Worm (Caenorhabditis elegans) whole organism, young adult: Measurements from ENCODE around the gene exos-7.

Experiments
- F23B12.7 ChIP-seq: sonication (generic microtip); optimal IDR thresholded peaks from 2 replicates; lab custom pipeline; 2017; ENCODE audit warnings: missing genetic modification characterization, mild to moderate bottlenecking, missing compliant biosample characterization, antibody characterized with exemption, moderate library complexity; ENCODE audit not compliant: insufficient read depth
- F37B4.10 ChIP-seq: fragments of 200-800 bp; sonication (Bioruptor generic); IDR thresholded peaks from 2 replicates; pipeline ENCODE4 v1.3.6; 2022; ENCODE audit warnings: missing genetic modification characterization, missing compliant biosample characterization
- F39B2.1 ChIP-seq: fragments of 200-800 bp; sonication (Bioruptor generic); IDR thresholded peaks from 2 replicates; pipeline ENCODE4 v1.3.6; 2022; ENCODE audit warnings: missing genetic modification reagents, missing genetic modification characterization, missing compliant biosample characterization
- F52B5.7 ChIP-seq: sonication (generic microtip); optimal IDR thresholded peaks from 2 replicates; lab custom pipeline; 2016; ENCODE audit warnings: mild to moderate bottlenecking, missing genetic modification characterization, missing compliant biosample characterization
- F57A8.1 ChIP-seq: fragments of 200-800 bp; sonication (Bioruptor generic); optimal IDR thresholded peaks from 2 replicates; lab custom pipeline; 2018; ENCODE audit warnings: mild to moderate bottlenecking, missing genetic modification characterization, moderate library complexity, missing compliant biosample characterization
- K11D2.4 ChIP-seq: fragments of 200-800 bp; sonication (Bioruptor generic); IDR thresholded peaks from 2 replicates; pipeline ENCODE4 v1.3.6; 2022; ENCODE audit warnings: missing genetic modification reagents, missing genetic modification characterization, missing compliant biosample characterization
- K12H6.12 ChIP-seq: fragments of 200-800 bp; sonication (Bioruptor generic); optimal IDR thresholded peaks from 2 replicates; lab custom pipeline; 2018; ENCODE audit warnings: mild to moderate bottlenecking, missing genetic modification characterization, missing compliant biosample characterization
- Y53G8AR.9 ChIP-seq: fragments of 200-800 bp; sonication (Bioruptor generic); conservative IDR thresholded peaks from 2 replicates; pipeline ENCODE4 v1.3.6; 2022; ENCODE audit warnings: missing genetic modification reagents, missing genetic modification characterization, missing compliant biosample characterization
- Y67H2A.10 ChIP-seq: fragments of 200-800 bp; sonication (Bioruptor generic); conservative IDR thresholded peaks from 2 replicates; pipeline ENCODE4 v1.3.6; 2022; ENCODE audit warnings: missing genetic modification reagents, missing genetic modification characterization, missing compliant biosample characterization
- Y95B8A.8 ChIP-seq: fragments of 200-800 bp; sonication (Bioruptor generic); IDR thresholded peaks from 2 replicates; pipeline ENCODE4 v1.3.6; 2022; ENCODE audit warnings: missing genetic modification reagents, missing genetic modification characterization, missing compliant biosample characterization
- aptf-2 ChIP-seq: fragments of 200-800 bp; sonication (Bioruptor generic); conservative IDR thresholded peaks from 2 replicates; pipeline ENCODE4 v1.3.6; 2022; ENCODE audit warnings: missing genetic modification reagents, missing genetic modification characterization, missing compliant biosample characterization
- cebp-1 ChIP-seq, 2 experiments: fragments of 200-800 bp in 1 of 2; sonication (Bioruptor generic) in 1 of 2; sonication (generic microtip) in 1 of 2; IDR thresholded peaks in 1 of 2; optimal IDR thresholded peaks in 1 of 2; 2 replicates each; pipeline versions ENCODE4 v1.3.6 to Lab custom; 2017 to 2022; ENCODE audit warnings: missing compliant biosample characterization in 2 of 2, missing genetic modification characterization in 2 of 2, mild to moderate bottlenecking in 1 of 2, missing genetic modification reagents in 1 of 2, moderate library complexity in 1 of 2
- cebp-2 ChIP-seq: fragments of 200-800 bp; sonication (Bioruptor generic); IDR thresholded peaks from 2 replicates; pipeline ENCODE4 v1.3.6; 2022; ENCODE audit warnings: missing genetic modification characterization, missing compliant biosample characterization
- ceh-27 ChIP-seq: fragments of 200-800 bp; sonication (Bioruptor generic); optimal IDR thresholded peaks from 2 replicates; lab custom pipeline; 2018; ENCODE audit warnings: mild to moderate bottlenecking, missing genetic modification characterization, moderate library complexity, missing compliant biosample characterization
- dpff-1 ChIP-seq: sonication (generic microtip); optimal IDR thresholded peaks from 2 replicates; lab custom pipeline; 2017; ENCODE audit warnings: mild to moderate bottlenecking, missing genetic modification characterization, missing compliant biosample characterization
- him-1 ChIP-seq: sonication (generic microtip); optimal IDR thresholded peaks from 2 replicates; lab custom pipeline; 2016; ENCODE audit warnings: missing genotype, missing genetic modification reagents, missing genetic modification characterization, missing compliant biosample characterization
- lag-1 ChIP-seq: fragments of 200-800 bp; sonication (Bioruptor generic); IDR thresholded peaks from 2 replicates; pipeline ENCODE4 v1.3.6; 2022; ENCODE audit warnings: missing genetic modification reagents, missing genetic modification characterization, missing compliant biosample characterization
- lin-40 ChIP-seq: sonication (generic microtip); optimal IDR thresholded peaks from 2 replicates; lab custom pipeline; 2016; ENCODE audit warnings: missing genetic modification characterization, mild to moderate bottlenecking, missing compliant biosample characterization, missing genotype, missing genetic modification reagents
- lir-1 ChIP-seq: fragments of 200-800 bp; sonication (Bioruptor generic); conservative IDR thresholded peaks from 2 replicates; pipeline ENCODE4 v1.3.6; 2022; ENCODE audit warnings: missing genetic modification reagents, missing genetic modification characterization, missing compliant biosample characterization
- madf-6 ChIP-seq: fragments of 200-800 bp; sonication (Bioruptor generic); IDR thresholded peaks from 2 replicates; pipeline ENCODE4 v1.3.6; 2022; ENCODE audit warnings: missing genetic modification reagents, missing genetic modification characterization, missing compliant biosample characterization
- mcd-1 ChIP-seq: fragments of 200-800 bp; sonication (Bioruptor generic); IDR thresholded peaks from 2 replicates; pipeline ENCODE4 v1.3.6; 2022; ENCODE audit warnings: missing genetic modification reagents, missing genetic modification characterization, missing compliant biosample characterization
- mes-4 ChIP-seq: sonication (generic microtip); optimal IDR thresholded peaks from 2 replicates; lab custom pipeline; 2016; ENCODE audit warnings: missing genotype, missing genetic modification characterization, missing compliant biosample characterization
- mxl-1 ChIP-seq: sonication (generic microtip); optimal IDR thresholded peaks from 2 replicates; lab custom pipeline; 2016; ENCODE audit warnings: missing genetic modification characterization, missing compliant biosample characterization
- nfyb-1 ChIP-seq: fragments of 200-800 bp; sonication (Bioruptor generic); IDR thresholded peaks from 2 replicates; pipeline ENCODE4 v1.3.6; 2022; ENCODE audit warnings: missing genetic modification reagents, missing genetic modification characterization, missing compliant biosample characterization
- nhr-27 ChIP-seq: fragments of 200-800 bp; sonication (Bioruptor generic); optimal IDR thresholded peaks from 2 replicates; lab custom pipeline; 2018; ENCODE audit warnings: mild to moderate bottlenecking, missing genetic modification characterization, moderate library complexity, missing compliant biosample characterization
- rcor-1 ChIP-seq: fragments of 200-800 bp; sonication (Bioruptor generic); IDR thresholded peaks from 2 replicates; pipeline ENCODE4 v1.3.6; 2022; ENCODE audit warnings: missing genetic modification reagents, missing genetic modification characterization, missing compliant biosample characterization
- rpc-1 ChIP-seq, 2 experiments: fragments of 150-350 bp in 1 of 2; sonication (generic microtip) in 1 of 2; optimal IDR thresholded peaks; 2 replicates each; lab custom pipeline; 2014 to 2018; ENCODE audit warnings: missing biosample characterization in 1 of 2, missing genetic modification characterization in 1 of 2, missing genetic modification reagents in 1 of 2, missing genotype in 1 of 2
- sea-2 ChIP-seq: fragments of 200-800 bp; sonication (Bioruptor generic); IDR thresholded peaks from 2 replicates; pipeline ENCODE4 v1.3.6; 2022; ENCODE audit warnings: missing genetic modification characterization, missing compliant biosample characterization
- snpc-1.1 ChIP-seq: sonication (generic microtip); optimal IDR thresholded peaks from 2 replicates; lab custom pipeline; 2017; ENCODE audit warnings: missing genetic modification characterization, mild to moderate bottlenecking, missing compliant biosample characterization, antibody characterized with exemption, moderate library complexity, missing genotype, missing genetic modification reagents; ENCODE audit not compliant: insufficient read depth
- snpc-4 ChIP-seq, 5 experiments: fragments of 150-350 bp in 1 of 5; sonication (generic microtip) in 4 of 5; optimal IDR thresholded peaks; 2 replicates each; lab custom pipeline; 2014 to 2018; ENCODE audit warnings: missing genetic modification characterization in 5 of 5, missing biosample characterization in 3 of 5, antibody characterized with exemption in 2 of 5, mild to moderate bottlenecking in 2 of 5, missing compliant biosample characterization in 2 of 5, missing genotype in 2 of 5, moderate library complexity in 2 of 5, missing genetic modification reagents in 1 of 5
- zim-3 ChIP-seq: sonication (generic microtip); optimal IDR thresholded peaks from 2 replicates; lab custom pipeline; 2017; ENCODE audit warnings: mild to moderate bottlenecking, missing genetic modification characterization, moderate library complexity, missing compliant biosample characterization
- ztf-18 ChIP-seq: sonication (generic microtip); optimal IDR thresholded peaks from 2 replicates; lab custom pipeline; 2016; ENCODE audit warnings: missing genotype, mild to moderate bottlenecking, missing genetic modification characterization, missing compliant biosample characterization
- ztf-22 ChIP-seq: fragments of 200-800 bp; sonication (Bioruptor generic); optimal IDR thresholded peaks from 2 replicates; lab custom pipeline; 2018; ENCODE audit warnings: mild to moderate bottlenecking, missing genetic modification characterization, moderate library complexity, missing compliant biosample characterization
- ztf-26 ChIP-seq: sonication (generic microtip); optimal IDR thresholded peaks from 2 replicates; lab custom pipeline; 2017; ENCODE audit warnings: missing genetic modification characterization, missing compliant biosample characterization

Gene exos-7

DNA sequence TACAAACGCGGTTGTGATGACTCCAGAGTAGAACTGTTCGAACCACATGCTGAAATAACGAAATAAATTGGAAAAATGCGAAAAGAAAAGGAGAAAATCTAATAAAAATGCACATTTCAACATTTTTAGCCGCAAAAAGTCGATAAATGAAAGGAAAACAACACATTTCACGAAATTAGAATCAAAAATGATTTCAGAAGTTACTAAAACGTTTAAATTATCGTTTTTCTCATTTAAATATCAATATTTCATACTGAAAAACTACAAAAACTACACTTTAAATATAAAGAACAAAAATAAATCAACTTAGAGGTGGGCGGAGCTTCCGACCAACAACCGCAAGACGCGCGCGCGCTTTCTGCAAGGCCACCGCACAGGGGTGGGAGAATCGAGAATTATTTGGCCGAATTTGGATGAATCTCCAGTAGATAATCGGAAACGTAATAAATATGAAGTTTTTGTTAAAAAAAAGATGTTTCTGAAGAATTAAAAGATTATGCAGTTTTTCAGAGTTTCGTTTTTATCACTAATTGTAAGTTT lies 13.3 kb downstream of the exos-7 start, which contains the start of gene ndua-1 (continued):
- no peak for TF ChIP-seq snpc-4 (GFP tag; optimal IDR thresholded peaks at IDR 0.05; lab: Kevin White, UChicago)
- no peak for TF ChIP-seq snpc-4 (tag; optimal IDR thresholded peaks at IDR 0.05; lab: Kevin White, UChicago)
- TF ChIP-seq madf-6 (GFP tag; lab: Robert Waterston, UW): no peak
- TF ChIP-seq nhr-27 (tag; lab: Kevin White, UChicago): no peak
- TF ChIP-seq Y53G8AR.9 (GFP tag; lab: Robert Waterston, UW): no peak
- TF ChIP-seq lir-1 (GFP tag; lab: Robert Waterston, UW): no peak
- TF ChIP-seq F23B12.7 (tag; lab: Kevin White, UChicago): peak; percentile 50
- TF ChIP-seq ceh-27 (GFP tag; lab: Kevin White, UChicago): no peak
- TF ChIP-seq dpff-1 (tag; lab: Kevin White, UChicago): no peak
- 0 out of 2 replicates have a peak, but pooled peaks have one; percentile 30 for TF ChIP-seq mcd-1 (GFP tag; lab: Robert Waterston, UW)
- no peak for TF ChIP-seq K11D2.4 (GFP tag; lab: Robert Waterston, UW)
- peak; percentile 19 for TF ChIP-seq rpc-1 (optimal IDR thresholded peaks at IDR 0.05; lab: Kevin White, UChicago)
- TF ChIP-seq rpc-1 (tag; optimal IDR thresholded peaks at IDR 0.05; lab: Kevin White, UChicago): no peak
- no peak for TF ChIP-seq sea-2 (GFP tag; lab: Robert Waterston, UW)
- no peak for TF ChIP-seq K12H6.12 (tag; lab: Kevin White, UChicago)
- TF ChIP-seq lin-40 (tag; lab: Kevin White, UChicago): no peak
- no peak for TF ChIP-seq rcor-1 (GFP tag; lab: Robert Waterston, UW)
- TF ChIP-seq cebp-1 (GFP tag; IDR thresholded peaks at IDR 0.05; lab: Robert Waterston, UW): no peak
- no peak for TF ChIP-seq cebp-1 (tag; optimal IDR thresholded peaks at IDR 0.05; lab: Kevin White, UChicago)
- no peak for TF ChIP-seq lag-1
- TF ChIP-seq Y95B8A.8: no peak
- no peak for TF ChIP-seq Y67H2A.10 (GFP tag; lab: Robert Waterston, UW)
- no peak for TF ChIP-seq ztf-18
- TF ChIP-seq mxl-1 (tag; lab: Kevin White, UChicago): no peak
- TF ChIP-seq F37B4.10 (GFP tag; lab: Robert Waterston, UW): no peak
- no peak for TF ChIP-seq zim-3 (tag; lab: Kevin White, UChicago)
- no peak for TF ChIP-seq F57A8.1
- TF ChIP-seq ztf-22: no peak
- no peak for TF ChIP-seq aptf-2
- TF ChIP-seq snpc-1.1 (tag; lab: Kevin White, UChicago): peak; percentile 26
- no peak for TF ChIP-seq him-1
- TF ChIP-seq ztf-26 (tag; lab: Kevin White, UChicago): no peak
- no peak for TF ChIP-seq F52B5.7 (tag; lab: Kevin White, UChicago)
- TF ChIP-seq, all 124 proteins: peak for 8

ce11 chrV:20853581-20854161 lies 15.0 kb downstream of the exos-7 start, which contains the start of gene F31D4.5:
TSS of gene F31D4.5 (plus strand) at chrV:20854071.
- no peak for TF ChIP-seq cebp-2 (GFP tag; lab: Robert Waterston, UW)
- no peak for TF ChIP-seq ztf-26 (tag; lab: Kevin White, UChicago)
- TF ChIP-seq nfyb-1 (GFP tag; lab: Robert Waterston, UW): no peak
- no peak for TF ChIP-seq F39B2.1 (GFP tag; lab: Robert Waterston, UW)
- no peak for TF ChIP-seq mes-4 (tag; lab: Kevin White, UChicago)
